Fruit fly (Drosophila melanogaster) ovary, adult (tissue): ENCODE data around the gene lok.

Experiments used
- CG17801 ChIP-seq: fragments of 200-800 bp; optimal IDR thresholded peaks from 2 replicates; lab custom pipeline; 2019; ENCODE audit warnings: missing biosample characterization, mild to moderate bottlenecking, missing genetic modification characterization, moderate library complexity; ENCODE audit not compliant: partially characterized antibody

Gene lok

dm6 chr2L:20061018-20061657, at the start of gene lok, which contains the start of gene barr:
Gene lok, plus strand, starts transcription at chr2L:20061422.
Gene barr, minus strand, starts transcription at chr2L:20061370.
- peak; percentile 7 for TF ChIP-seq CG17801

- no peak for TF ChIP-seq CG17801
These were observed 44.8 kb upstream of the lok start for dm6 chr2L:20016448-20016847.

DNA sequence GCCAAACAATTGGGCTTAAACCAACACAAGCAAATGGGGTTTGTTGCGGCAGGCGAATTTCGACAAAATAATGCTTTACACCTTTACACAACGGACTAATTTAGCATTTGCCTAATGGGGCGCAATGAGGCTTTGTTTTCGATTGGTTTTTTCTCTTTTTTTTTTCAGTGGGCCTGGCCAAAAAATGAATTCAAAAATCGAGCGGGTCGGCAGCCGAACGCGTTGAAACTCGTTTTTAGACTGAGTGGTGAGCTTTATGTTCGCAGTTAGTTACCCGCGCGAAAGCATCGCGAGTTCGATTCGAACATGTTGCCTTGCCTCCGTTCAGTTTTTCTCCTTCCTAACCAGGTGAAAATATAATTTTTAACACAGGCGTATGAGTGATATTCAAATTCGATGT, 44.2 kb upstream of the lok start, which contains the start of gene CG43861:
TSS of gene CG43861 (minus strand) at position 228 of the 400 bp plus-strand sequence.
- TF ChIP-seq CG17801, result no peak

DNA sequence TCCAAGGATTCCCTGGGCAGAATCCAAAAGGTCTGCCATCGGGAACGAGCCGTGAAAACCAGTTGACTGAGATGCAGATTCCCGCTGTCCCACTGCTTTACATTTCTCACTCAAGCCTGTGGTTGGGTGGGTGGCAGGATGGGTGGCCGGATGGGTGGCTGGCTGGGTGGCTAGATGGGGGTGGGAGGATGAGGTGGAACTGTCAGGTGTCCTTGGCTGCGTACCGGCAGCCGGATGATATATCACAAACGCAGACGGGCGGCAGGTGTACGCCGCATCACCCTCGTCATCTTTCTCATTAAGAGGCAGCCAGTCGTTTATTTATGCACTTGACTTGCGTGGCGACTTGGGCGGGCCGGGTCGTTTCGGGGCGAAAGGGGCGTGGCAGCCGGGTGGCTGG, 41.1 kb upstream of the lok start:
- no peak for TF ChIP-seq CG17801

dm6 chr2L:20024333-20024732, 36.9 kb upstream of the lok start:
- no peak for TF ChIP-seq CG17801

DNA sequence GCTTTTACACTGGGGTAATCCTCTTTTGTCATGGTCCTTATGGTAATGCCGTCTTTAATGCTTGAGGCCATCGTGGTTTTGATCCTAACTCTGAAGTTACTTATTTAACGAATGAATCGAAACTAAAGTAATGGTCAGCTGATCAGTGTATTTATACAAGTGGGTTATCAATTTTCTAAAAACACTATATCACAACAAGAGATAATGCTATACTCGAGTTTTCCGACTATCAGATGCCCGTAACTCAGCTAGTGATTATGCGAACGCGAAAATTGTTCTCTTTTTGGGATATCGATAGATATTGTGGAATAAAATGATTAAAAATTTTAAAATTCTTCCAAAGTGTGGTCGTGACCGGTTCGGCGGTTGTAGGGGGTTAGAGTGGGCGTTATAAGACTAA, 35.5 kb upstream of the lok start, which contains the start of gene AANATL3:
TSS of gene AANATL3 (minus strand) at position 101 of the 400 bp plus-strand sequence.
- TF ChIP-seq CG17801, result no peak

DNA sequence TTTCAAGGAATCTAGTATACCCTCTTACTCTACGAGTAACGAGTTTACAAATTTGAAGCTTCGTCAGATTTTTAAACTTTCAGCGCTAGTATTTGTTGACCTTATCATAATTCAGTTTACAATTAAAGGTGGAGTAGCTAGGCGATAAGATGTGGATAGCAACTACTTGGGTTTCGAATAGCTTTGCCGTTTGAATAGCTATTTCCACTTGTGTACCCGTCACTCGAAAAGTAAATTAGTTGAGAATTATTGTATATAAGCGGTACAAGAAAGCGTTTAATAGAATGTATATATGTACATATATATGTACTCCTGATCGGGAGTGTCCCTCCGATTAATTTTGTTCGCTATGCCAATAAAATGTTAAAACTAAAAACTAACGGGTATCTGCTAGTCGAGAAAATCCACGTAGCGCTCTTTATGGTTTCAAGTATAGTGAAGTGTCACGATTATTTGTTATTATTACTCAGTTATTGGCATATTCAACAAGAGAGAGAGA, 34.8 kb upstream of the lok start:
- no peak for TF ChIP-seq CG17801

DNA sequence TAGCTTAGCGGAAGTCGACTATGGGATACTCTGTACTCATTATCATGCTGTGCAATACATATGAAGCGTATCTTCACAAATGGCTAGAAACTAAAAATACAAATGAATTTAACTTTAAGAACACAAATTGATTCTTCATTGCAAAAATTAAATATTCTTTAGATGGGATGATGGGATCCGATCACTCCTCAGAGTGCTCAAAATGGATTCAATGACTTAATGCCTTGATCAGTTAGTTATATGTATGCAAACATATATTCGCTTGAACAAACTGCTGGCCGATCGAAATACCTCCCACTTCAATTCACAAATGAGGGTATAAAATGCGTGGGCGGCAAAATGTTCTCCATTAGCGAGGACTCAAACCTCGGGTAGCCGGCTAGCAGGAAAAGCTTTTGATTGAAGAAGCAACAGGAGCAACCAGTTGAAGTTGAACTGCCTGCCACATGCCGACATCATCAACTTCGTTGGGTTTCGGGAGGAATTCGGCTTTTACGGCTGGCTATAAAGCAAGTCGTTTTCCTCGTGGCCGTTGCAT, 33.8 kb upstream of the lok start, which contains the start of gene sNPF:
TSS of gene sNPF (plus strand) at position 534 of the 538 bp plus-strand sequence.
- no peak for TF ChIP-seq CG17801

dm6 chr2L:20051172-20051893, 9.9 kb upstream of the lok start:
- no peak for TF ChIP-seq CG17801

DNA sequence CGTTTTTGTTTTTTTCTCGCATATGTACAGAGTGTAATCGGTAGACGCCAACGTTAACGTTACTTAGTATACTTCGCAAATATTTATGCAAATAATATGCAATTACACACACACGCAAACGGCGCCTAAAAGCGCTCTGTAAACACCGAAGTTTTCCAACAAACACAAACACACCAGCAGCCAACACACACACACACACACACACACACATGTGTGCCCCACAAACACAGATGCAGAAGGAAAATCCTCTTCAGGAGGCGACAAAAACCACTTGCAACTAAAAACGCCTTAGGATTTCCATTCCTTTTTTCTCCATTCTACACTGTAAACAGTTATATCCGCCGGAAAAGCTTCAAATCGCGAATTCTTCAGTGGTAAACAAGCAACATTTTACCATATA, 3.8 kb upstream of the lok start:
- no peak for TF ChIP-seq CG17801

DNA sequence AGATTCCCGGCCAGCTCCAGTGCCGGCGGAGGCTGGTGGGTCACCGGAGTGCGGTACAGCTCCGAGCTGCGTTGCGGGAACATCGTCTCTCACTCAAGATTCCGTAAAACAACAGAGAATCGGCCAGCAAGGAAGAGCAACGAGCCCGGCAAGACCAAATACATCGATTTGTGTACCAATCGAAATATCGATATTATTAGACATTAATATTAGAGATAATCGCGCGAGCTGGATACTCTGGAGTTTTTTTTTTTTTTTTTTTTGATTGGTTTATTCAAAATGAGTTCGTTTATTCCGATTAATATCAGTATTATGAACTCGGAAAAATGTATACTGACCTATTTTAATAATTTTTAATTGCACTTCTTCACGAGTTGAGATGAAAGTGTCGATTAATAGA, 4.3 kb downstream of the lok start, which contains the start of gene vls:
TSS of gene vls (minus strand) at position 164 of the 400 bp plus-strand sequence.
- peak; percentile 32 for TF ChIP-seq CG17801

dm6 chr2L:20066233-20066650, 5.0 kb downstream of the lok start, which contains the start of gene bwa:
Gene bwa, plus strand, starts transcription at chr2L:20066391.
- no peak for TF ChIP-seq CG17801

- TF ChIP-seq CG17801, result no peak
These were observed 6.7 kb downstream of the lok start for dm6 chr2L:20067928-20068327.

dm6 chr2L:20069158-20070016, 8.2 kb downstream of the lok start:
- no peak for TF ChIP-seq CG17801

dm6 chr2L:20072095-20072494, 10.9 kb downstream of the lok start, which contains the start of gene CG10730:
Gene CG10730, minus strand, starts transcription at chr2L:20072195.
- no peak for TF ChIP-seq CG17801

DNA sequence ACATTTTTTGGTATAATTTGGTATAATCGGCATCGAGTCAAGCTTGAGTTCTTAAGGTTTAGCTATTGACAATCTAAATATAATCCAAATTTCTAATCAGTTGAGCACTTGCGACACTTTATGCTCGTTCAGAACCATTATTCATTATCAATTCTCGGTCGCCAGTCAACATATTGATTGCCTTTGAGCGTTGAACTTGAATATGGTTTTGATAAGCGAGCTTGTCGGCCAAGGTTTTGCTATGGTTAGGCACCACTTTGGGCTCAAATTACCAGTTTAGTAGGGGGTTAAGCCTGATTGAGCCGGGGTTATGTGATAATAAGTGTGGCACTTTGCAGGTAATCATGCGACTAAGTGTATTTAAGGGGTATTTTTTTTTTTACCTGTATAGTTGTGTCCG, 13.2 kb downstream of the lok start:
- no peak for TF ChIP-seq CG17801
